Worm (Caenorhabditis elegans) whole organism, late embryonic: ENCODE measurements around the gene K05B2.4.

Experiments
- ceh-24 ChIP-seq: sonication (generic microtip); optimal IDR thresholded peaks from 2 replicates; lab custom pipeline; 2016; ENCODE audit warnings: mild to moderate bottlenecking, missing genetic modification characterization, missing compliant biosample characterization
- gmeb-2 ChIP-seq: sonication (generic microtip); optimal IDR thresholded peaks from 2 replicates; lab custom pipeline; 2016; ENCODE audit warnings: missing genetic modification characterization, inconsistent platforms, missing compliant biosample characterization
- tbx-2 ChIP-seq: sonication (generic microtip); optimal IDR thresholded peaks from 2 replicates; lab custom pipeline; 2016; ENCODE audit warnings: missing genetic modification characterization, missing compliant biosample characterization

DNA sequence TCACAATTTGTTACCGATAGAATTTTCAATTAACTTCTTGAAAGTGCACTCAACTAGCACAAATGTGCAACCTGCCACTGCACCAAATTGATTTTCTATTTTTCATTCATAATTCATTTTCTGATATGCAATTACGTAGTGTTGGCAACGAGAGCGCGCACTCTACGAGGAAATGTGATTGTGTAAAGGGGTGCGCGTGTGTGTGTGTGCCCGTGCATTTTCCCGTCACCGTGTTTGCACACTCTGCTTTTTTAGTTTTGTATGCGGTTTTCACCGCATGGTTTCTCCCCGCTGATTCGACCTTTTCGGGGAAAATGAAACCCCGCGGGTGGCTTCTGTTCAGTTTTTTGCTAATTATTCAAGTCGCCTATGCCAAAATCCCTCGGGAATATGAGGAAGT is 30.6 kb downstream of the K05B2.4 start, which contains the start of gene T07F12.2:
- TF ChIP-seq tbx-2 (tag; lab: Kevin White, UChicago) (no peak), gmeb-2 (tag; lab: Kevin White, UChicago) (no peak), ceh-24 (tag; lab: Kevin White, UChicago) (no peak)
